Worm (Caenorhabditis elegans) whole organism, L2 larva: ENCODE results near the gene F52G3.5.

Experiments used
- R02D3.7 ChIP-seq: fragments of 150-350 bp; optimal IDR thresholded peaks from 2 replicates; lab custom pipeline; 2014; ENCODE audit warnings: missing biosample characterization, missing genetic modification characterization
- fos-1 ChIP-seq: fragments of 150-350 bp; optimal IDR thresholded peaks from 2 replicates; lab custom pipeline; 2014; ENCODE audit warnings: missing biosample characterization, missing genetic modification characterization
- lin-39 ChIP-seq: fragments of 150-350 bp; optimal IDR thresholded peaks from 2 replicates; lab custom pipeline; 2014; ENCODE audit warnings: missing biosample characterization, missing genetic modification reagents, missing genetic modification characterization
- nhr-11 ChIP-seq: fragments of 150-350 bp; optimal IDR thresholded peaks from 2 replicates; lab custom pipeline; 2014; ENCODE audit warnings: missing biosample characterization, missing genetic modification characterization
- nhr-23 ChIP-seq: fragments of 150-350 bp; optimal IDR thresholded peaks from 2 replicates; lab custom pipeline; 2014; ENCODE audit warnings: missing biosample characterization, missing genetic modification reagents, missing genetic modification characterization
- unc-62 ChIP-seq: fragments of 150-350 bp; optimal IDR thresholded peaks from 2 replicates; lab custom pipeline; 2014; ENCODE audit warnings: missing biosample characterization, missing genetic modification reagents, missing genetic modification characterization

DNA sequence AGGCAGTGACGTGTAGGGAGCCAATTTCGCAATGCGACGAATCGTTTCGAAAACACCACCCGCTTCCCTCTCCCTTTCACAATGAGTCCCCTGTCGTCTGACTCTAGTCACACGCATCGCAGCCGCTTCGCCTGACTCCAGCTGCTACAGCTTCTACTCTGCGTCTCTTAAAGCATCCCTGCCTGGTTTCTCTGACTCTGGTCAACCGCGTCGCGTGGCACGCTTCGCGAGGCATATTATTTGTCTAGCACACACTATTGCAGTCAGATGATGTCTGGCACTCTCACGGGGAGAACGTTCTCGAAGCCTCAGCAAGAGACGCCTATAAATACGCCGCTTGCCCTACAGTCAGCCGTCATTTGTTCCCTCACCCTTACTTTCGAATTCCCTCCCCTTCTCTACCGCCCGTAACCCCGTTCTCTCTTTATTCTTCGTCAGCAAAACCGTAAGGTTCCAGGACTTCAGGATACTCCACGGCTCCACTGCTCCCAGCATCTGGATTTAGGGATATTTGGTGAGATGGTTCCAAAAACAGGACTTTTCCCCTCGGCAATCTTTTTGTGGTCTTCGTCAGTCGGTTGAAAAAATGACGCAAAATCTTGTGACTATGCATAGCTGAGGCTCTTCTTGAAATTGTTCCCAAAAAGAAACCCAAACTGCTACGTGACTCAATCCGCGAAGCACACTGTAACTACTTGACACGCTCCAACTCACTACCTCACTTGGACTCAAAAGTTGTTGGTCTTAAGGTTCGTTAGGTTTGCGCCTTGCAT lies 46.2 kb downstream of the F52G3.5 start:
- TF ChIP-seq unc-62 (GFP tag; lab: Kevin White, UChicago) = peak; percentile 50
- no peak for TF ChIP-seq nhr-11 (tag; lab: Kevin White, UChicago)
- TF ChIP-seq R02D3.7 = peak; percentile 9
- TF ChIP-seq fos-1 = peak; percentile 96
- TF ChIP-seq nhr-23 (tag; lab: Kevin White, UChicago) = no peak
- peak; percentile 89 for TF ChIP-seq lin-39 (tag; lab: Kevin White, UChicago)
